Fruit fly (Drosophila melanogaster) whole organism, embryonic: ENCODE data around the gene Dhc36C.
A peak's percentile ranks its signal among the peaks of the same experiment; 100 is the strongest.

ENCODE experiments used
- Bteb2 ChIP-seq: fragments of 200-800 bp; sonication (Bioruptor generic); optimal IDR thresholded peaks from 2 replicates; lab custom pipeline; 2016; ENCODE audit warnings: missing biosample characterization, missing genetic modification characterization
- CG11560 ChIP-seq: fragments of 200-800 bp; sonication (Bioruptor generic); IDR thresholded peaks from 3 replicates; pipeline ENCODE4 v1.3.6; 2022; ENCODE audit warnings: missing biosample characterization, missing genetic modification characterization
- CG12391 ChIP-seq: fragments of 200-800 bp; sonication (Bioruptor generic); optimal IDR thresholded peaks from 3 replicates; lab custom pipeline; 2018; ENCODE audit warnings: missing biosample characterization, mild to moderate bottlenecking, missing genetic modification characterization, moderate library complexity
- CG12659 ChIP-seq: fragments of 200-800 bp; sonication (Bioruptor generic); optimal IDR thresholded peaks from 3 replicates; lab custom pipeline; 2017; ENCODE audit warnings: mild to moderate bottlenecking, missing biosample characterization, missing genetic modification reagents, missing genetic modification characterization
- CG14860 ChIP-seq: fragments of 200-800 bp; sonication (Bioruptor generic); IDR thresholded peaks from 3 replicates; pipeline ENCODE4 v1.3.6; 2022; ENCODE audit warnings: missing biosample characterization, missing genetic modification characterization; ENCODE audit not compliant: partially characterized antibody
- CG15514 ChIP-seq: fragments of 200-800 bp; sonication (Bioruptor generic); optimal IDR thresholded peaks from 3 replicates; lab custom pipeline; 2017; ENCODE audit warnings: missing biosample characterization, missing genetic modification characterization, mild to moderate bottlenecking, moderate library complexity, missing genetic modification reagents
- CG18619 ChIP-seq: fragments of 200-800 bp; sonication (Bioruptor generic); optimal IDR thresholded peaks from 3 replicates; lab custom pipeline; 2017; ENCODE audit warnings: missing biosample characterization, mild to moderate bottlenecking, missing genetic modification characterization
- CG31365 ChIP-seq: fragments of 200-800 bp; sonication (Bioruptor generic); optimal IDR thresholded peaks from 2 replicates; lab custom pipeline; 2018; ENCODE audit warnings: missing biosample characterization, mild to moderate bottlenecking, missing genetic modification characterization
- CG4360 ChIP-seq: fragments of 200-800 bp; sonication (Bioruptor generic); IDR thresholded peaks from 2 replicates; pipeline ENCODE4 v1.3.6; 2022; ENCODE audit warnings: missing biosample characterization, missing genetic modification characterization
- CG43689 ChIP-seq: fragments of 200-800 bp; sonication (Bioruptor generic); IDR thresholded peaks from 2 replicates; pipeline ENCODE4 v1.3.6; 2022; ENCODE audit warnings: missing biosample characterization, missing genetic modification characterization
- CG4707 ChIP-seq: fragments of 200-800 bp; sonication (Bioruptor generic); optimal IDR thresholded peaks from 2 replicates; lab custom pipeline; 2018; ENCODE audit warnings: missing biosample characterization, mild to moderate bottlenecking, missing genetic modification characterization, moderate library complexity
- CG5180 ChIP-seq: fragments of 200-800 bp; sonication (Bioruptor generic); optimal IDR thresholded peaks from 3 replicates; lab custom pipeline; 2017; ENCODE audit warnings: missing biosample characterization, missing genetic modification characterization, mild to moderate bottlenecking, moderate library complexity, missing genetic modification reagents
- CG7745 ChIP-seq: fragments of 200-800 bp; sonication (Bioruptor generic); optimal IDR thresholded peaks from 2 replicates; lab custom pipeline; 2018; ENCODE audit warnings: missing biosample characterization, mild to moderate bottlenecking, missing genetic modification characterization, moderate library complexity
- CG7928 ChIP-seq: fragments of 200-800 bp; sonication (Bioruptor generic); optimal IDR thresholded peaks from 2 replicates; lab custom pipeline; 2017; ENCODE audit warnings: missing biosample characterization, mild to moderate bottlenecking, missing genetic modification characterization
- CG9797 ChIP-seq: fragments of 200-800 bp; sonication (Bioruptor generic); optimal IDR thresholded peaks from 3 replicates; lab custom pipeline; 2018; ENCODE audit warnings: missing biosample characterization, mild to moderate bottlenecking, missing genetic modification characterization
- CG9817 ChIP-seq: fragments of 200-800 bp; sonication (Bioruptor generic); optimal IDR thresholded peaks from 2 replicates; lab custom pipeline; 2018; ENCODE audit warnings: missing biosample characterization, mild to moderate bottlenecking, missing genetic modification characterization, moderate library complexity
- Chrac-16 ChIP-seq: fragments of 200-800 bp; sonication (Bioruptor generic); optimal IDR thresholded peaks from 3 replicates; lab custom pipeline; 2016; ENCODE audit warnings: missing biosample characterization, missing genetic modification characterization
- Dip2 ChIP-seq: fragments of 200-800 bp; sonication (Bioruptor generic); IDR thresholded peaks from 2 replicates; pipeline ENCODE4 v1.3.6; 2022; ENCODE audit warnings: missing biosample characterization, missing genetic modification characterization
- ERR ChIP-seq: fragments of 200-800 bp; sonication (Bioruptor generic); optimal IDR thresholded peaks from 2 replicates; lab custom pipeline; 2016; ENCODE audit warnings: missing biosample characterization, missing genetic modification characterization
- Ets97D ChIP-seq: fragments of 200-800 bp; sonication (Bioruptor generic); optimal IDR thresholded peaks from 3 replicates; lab custom pipeline; 2016; ENCODE audit warnings: missing biosample characterization, missing genetic modification characterization
- Hey ChIP-seq: fragments of 200-800 bp; sonication (Bioruptor generic); optimal IDR thresholded peaks from 3 replicates; lab custom pipeline; 2018; ENCODE audit warnings: missing biosample characterization, mild to moderate bottlenecking, missing genetic modification characterization
- HmgD ChIP-seq: fragments of 200-800 bp; sonication (Bioruptor generic); optimal IDR thresholded peaks from 3 replicates; lab custom pipeline; 2016; ENCODE audit warnings: missing biosample characterization, missing genetic modification characterization
- Med ChIP-seq: fragments of 200-800 bp; sonication (Bioruptor generic); peaks from one replicate; lab custom pipeline; 2016; ENCODE audit warnings: missing biosample characterization, missing genetic modification characterization, mild to moderate bottlenecking, inconsistent platforms, moderate library complexity
- Neu2 ChIP-seq: fragments of 200-800 bp; sonication (Bioruptor generic); optimal IDR thresholded peaks from 3 replicates; lab custom pipeline; 2016; ENCODE audit warnings: missing biosample characterization, missing genetic modification characterization, borderline replicate concordance
- Nf-YA ChIP-seq: fragments of 200-800 bp; sonication (Bioruptor generic); IDR thresholded peaks from 2 replicates; pipeline ENCODE4 v1.3.6; 2022; ENCODE audit warnings: missing biosample characterization, missing genetic modification characterization
- Six4 ChIP-seq: fragments of 200-800 bp; sonication (Bioruptor generic); optimal IDR thresholded peaks from 2 replicates; lab custom pipeline; 2016; ENCODE audit warnings: missing biosample characterization, missing genetic modification characterization
- Sox102F ChIP-seq: fragments of 200-800 bp; sonication (Bioruptor generic); optimal IDR thresholded peaks from 2 replicates; lab custom pipeline; 2018; ENCODE audit warnings: missing biosample characterization, mild to moderate bottlenecking, missing genetic modification characterization, moderate library complexity
- TFAM ChIP-seq: fragments of 200-800 bp; sonication (Bioruptor generic); optimal IDR thresholded peaks from 2 replicates; lab custom pipeline; 2017; ENCODE audit warnings: missing biosample characterization, missing genetic modification characterization, inconsistent platforms
- abd-A ChIP-seq: fragments of 200-800 bp; sonication (Bioruptor generic); optimal IDR thresholded peaks from 3 replicates; lab custom pipeline; 2019; ENCODE audit warnings: missing biosample characterization, mild to moderate bottlenecking, missing genetic modification characterization, moderate library complexity
- bab2 ChIP-seq: fragments of 200-800 bp; sonication (Bioruptor generic); optimal IDR thresholded peaks from 2 replicates; lab custom pipeline; 2016; ENCODE audit warnings: missing biosample characterization, missing genetic modification characterization
- cad ChIP-seq: fragments of >200 bp; optimal IDR thresholded peaks from 2 replicates; lab custom pipeline; 2017; ENCODE audit warnings: missing biosample characterization, missing genetic modification characterization
- dm ChIP-seq: fragments of 200-800 bp; sonication (Bioruptor generic); optimal IDR thresholded peaks from 3 replicates; lab custom pipeline; 2016; ENCODE audit warnings: missing biosample characterization, missing genetic modification characterization
- ewg ChIP-seq: fragments of 200-800 bp; sonication (Bioruptor generic); optimal IDR thresholded peaks from 3 replicates; lab custom pipeline; 2017; ENCODE audit warnings: mild to moderate bottlenecking, missing biosample characterization, missing genetic modification reagents, missing genetic modification characterization
- fd102C ChIP-seq: fragments of 200-800 bp; sonication (Bioruptor generic); optimal IDR thresholded peaks from 2 replicates; lab custom pipeline; 2018; ENCODE audit warnings: missing biosample characterization, mild to moderate bottlenecking, missing genetic modification characterization, moderate library complexity
- ftz-f1 ChIP-seq: fragments of 200-800 bp; sonication (Bioruptor generic); optimal IDR thresholded peaks from 2 replicates; lab custom pipeline; 2016; ENCODE audit warnings: missing biosample characterization, missing genetic modification characterization
- hb ChIP-seq: fragments of 200-800 bp; sonication (Bioruptor generic); IDR thresholded peaks from 3 replicates; pipeline ENCODE4 v1.3.6; 2022; ENCODE audit warnings: missing biosample characterization, missing genetic modification characterization; ENCODE audit not compliant: partially characterized antibody
- jumu ChIP-seq: fragments of 200-800 bp; sonication (Bioruptor generic); optimal IDR thresholded peaks from 3 replicates; lab custom pipeline; 2016; ENCODE audit warnings: missing biosample characterization, missing genetic modification characterization
- kni ChIP-seq: fragments of 200-800 bp; sonication (Bioruptor generic); optimal IDR thresholded peaks from 3 replicates; lab custom pipeline; 2017; ENCODE audit warnings: mild to moderate bottlenecking, missing biosample characterization, missing genetic modification reagents, missing genetic modification characterization
- lilli ChIP-seq: fragments of 200-800 bp; sonication (Bioruptor generic); optimal IDR thresholded peaks from 3 replicates; lab custom pipeline; 2016; ENCODE audit warnings: missing biosample characterization, missing genetic modification characterization
- maf-S ChIP-seq: fragments of 200-800 bp; sonication (Bioruptor generic); optimal IDR thresholded peaks from 2 replicates; lab custom pipeline; 2016; ENCODE audit warnings: missing biosample characterization, missing genetic modification characterization
- nau ChIP-seq: fragments of 200-800 bp; sonication (Bioruptor generic); optimal IDR thresholded peaks from 3 replicates; lab custom pipeline; 2017; ENCODE audit warnings: missing biosample characterization, mild to moderate bottlenecking, missing genetic modification characterization, missing genetic modification reagents
- nmo ChIP-seq: fragments of 200-800 bp; sonication (Bioruptor generic); optimal IDR thresholded peaks from 2 replicates; lab custom pipeline; 2018; ENCODE audit warnings: missing biosample characterization, mild to moderate bottlenecking, missing genetic modification characterization, moderate library complexity
- pho ChIP-seq: fragments of 200-800 bp; sonication (Bioruptor generic); optimal IDR thresholded peaks from 2 replicates; lab custom pipeline; 2016; ENCODE audit warnings: missing biosample characterization, missing genetic modification characterization
- pros ChIP-seq: fragments of 200-800 bp; sonication (Bioruptor generic); optimal IDR thresholded peaks from 3 replicates; lab custom pipeline; 2019; ENCODE audit warnings: missing biosample characterization, mild to moderate bottlenecking, missing genetic modification characterization, moderate library complexity
- sima ChIP-seq: fragments of 200-800 bp; sonication (Bioruptor generic); optimal IDR thresholded peaks from 2 replicates; lab custom pipeline; 2016; ENCODE audit warnings: missing biosample characterization, missing genetic modification characterization
- sisA ChIP-seq: fragments of 200-800 bp; sonication (Bioruptor generic); IDR thresholded peaks from 2 replicates; pipeline ENCODE4 v1.3.6; 2022; ENCODE audit warnings: missing biosample characterization, missing genetic modification characterization
- sr ChIP-seq: fragments of 200-800 bp; sonication (Bioruptor generic); IDR thresholded peaks from 3 replicates; pipeline ENCODE4 v1.3.6; 2022; ENCODE audit warnings: missing biosample characterization, missing genetic modification characterization
- trem ChIP-seq: fragments of 200-800 bp; optimal IDR thresholded peaks from 3 replicates; lab custom pipeline; 2019; ENCODE audit warnings: missing biosample characterization, mild to moderate bottlenecking, missing genetic modification characterization, moderate library complexity
- zen2 ChIP-seq: fragments of 200-800 bp; sonication (Bioruptor generic); IDR thresholded peaks from 3 replicates; pipeline ENCODE4 v1.3.6; 2022; ENCODE audit warnings: missing biosample characterization, missing genetic modification characterization; ENCODE audit not compliant: partially characterized antibody

Gene Dhc36C

DNA sequence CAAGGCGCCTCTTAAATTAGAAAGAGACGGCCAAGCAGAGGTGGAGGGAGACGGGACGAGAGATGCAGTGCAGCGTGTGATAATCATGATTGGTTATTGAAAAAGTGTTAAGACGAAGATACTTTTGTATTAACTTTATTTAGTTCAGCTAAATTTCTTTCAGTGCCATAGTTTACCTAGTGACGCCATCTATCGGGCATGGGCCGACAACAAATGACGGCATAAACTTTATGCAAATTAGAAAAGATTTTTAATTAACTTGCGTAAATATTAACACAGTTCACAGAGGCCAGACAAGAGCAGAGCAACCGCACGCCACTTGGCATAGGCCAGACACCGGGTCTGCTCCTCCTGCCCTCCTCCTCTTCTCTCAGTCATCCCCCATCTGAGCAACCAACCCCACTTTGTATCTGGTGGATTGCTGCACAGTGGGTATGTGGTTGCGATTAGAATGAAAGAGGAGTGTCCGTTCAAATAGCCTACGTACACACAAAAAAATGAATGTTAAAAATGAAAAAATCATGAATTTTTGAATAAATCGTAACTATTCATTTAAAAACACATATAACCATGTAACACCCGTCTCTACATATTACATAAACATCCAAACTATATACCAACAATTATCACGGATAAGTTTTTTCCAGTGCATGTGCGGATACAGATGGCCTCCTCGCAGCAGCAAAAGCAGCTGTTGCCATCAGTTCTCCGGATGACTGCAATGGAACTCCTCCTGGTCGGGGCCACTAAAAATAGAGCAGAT is 35.1 kb upstream of the Dhc36C start (continued):
- TF ChIP-seq CG11560 (tag; lab: Robert Waterston, UW) = peak; percentile 48; the same call in 1 of the 3 replicates
- TF ChIP-seq Sox102F (GFP tag; lab: Kevin White, UChicago) = peak; percentile 90
- TF ChIP-seq Dip2 (GFP tag; lab: Robert Waterston, UW) = no peak
- peak; percentile 50 for TF ChIP-seq HmgD (GFP tag; lab: Kevin White, UChicago)
- TF ChIP-seq Chrac-16 (GFP tag; lab: Kevin White, UChicago) = peak; percentile 72
- peak; percentile 80 for TF ChIP-seq sisA (GFP tag; lab: Robert Waterston, UW)
- TF ChIP-seq Bteb2 = peak; percentile 70
- peak; percentile 70 for TF ChIP-seq CG18619
- peak; percentile 73 for TF ChIP-seq jumu (GFP tag; lab: Kevin White, UChicago)
- TF ChIP-seq ewg = peak; percentile 72
- peak; percentile 91 for TF ChIP-seq nmo
- TF ChIP-seq Med (GFP tag; lab: Kevin White, UChicago) = peak; percentile 93
- TF ChIP-seq CG4360 (GFP tag; lab: Robert Waterston, UW) = peak; percentile 51; the same call in 1 of the 2 replicates
- no peak for TF ChIP-seq kni (GFP tag; lab: Kevin White, UChicago)
- no peak for TF ChIP-seq sr (GFP tag; lab: Robert Waterston, UW)
- no peak for TF ChIP-seq pros (GFP tag; lab: Kevin White, UChicago)
- peak; percentile 56 for TF ChIP-seq maf-S (GFP tag; lab: Kevin White, UChicago)
- TF ChIP-seq CG43689 (GFP tag; lab: Robert Waterston, UW) = no peak
- TF ChIP-seq Neu2 (GFP tag; lab: Kevin White, UChicago) = no peak
- TF ChIP-seq CG12659 (GFP tag; lab: Kevin White, UChicago) = peak; percentile 72
- TF ChIP-seq Six4 = peak; percentile 84
- no peak for TF ChIP-seq Hey (tag; lab: Kevin White, UChicago)
- no peak for TF ChIP-seq zen2 (GFP tag; lab: Robert Waterston, UW)
- peak; percentile 80 for TF ChIP-seq Nf-YA (GFP tag; lab: Robert Waterston, UW)
- TF ChIP-seq pho (GFP tag; lab: Kevin White, UChicago) = peak; percentile 76
- TF ChIP-seq dm (GFP tag; lab: Kevin White, UChicago) = peak; percentile 49
- TF ChIP-seq cad (GFP tag; lab: Kevin White, UChicago) = no peak
- TF ChIP-seq CG7745 (tag; lab: Kevin White, UChicago) = no peak
- TF ChIP-seq bab2 (GFP tag; lab: Kevin White, UChicago) = peak; percentile 78
- peak; percentile 77 for TF ChIP-seq abd-A (tag; lab: Kevin White, UChicago)
- TF ChIP-seq CG12391 (tag; lab: Kevin White, UChicago) = no peak
- no peak for TF ChIP-seq fd102C (GFP tag; lab: Kevin White, UChicago)
- no peak for TF ChIP-seq CG14860 (GFP tag; lab: Robert Waterston, UW)
- TF ChIP-seq ftz-f1 (GFP tag; lab: Kevin White, UChicago) = no peak
- TF ChIP-seq CG5180 = peak; percentile 64
- peak; percentile 4 for TF ChIP-seq TFAM (GFP tag; lab: Kevin White, UChicago)
- TF ChIP-seq trem (tag; lab: Kevin White, UChicago) = peak; percentile 62
- peak; percentile 97 for TF ChIP-seq nau (GFP tag; lab: Kevin White, UChicago)
- peak; percentile 17 for TF ChIP-seq CG31365 (tag; lab: Kevin White, UChicago)
- TF ChIP-seq CG15514 = peak; percentile 54
- TF ChIP-seq CG9817 (tag; lab: Kevin White, UChicago) = peak; percentile 70
- peak; percentile 65 for TF ChIP-seq sima (GFP tag; lab: Kevin White, UChicago)
- peak; percentile 61 for TF ChIP-seq ERR (GFP tag; lab: Kevin White, UChicago)
- peak; percentile 76 for TF ChIP-seq lilli (GFP tag; lab: Kevin White, UChicago)
- no peak for TF ChIP-seq CG9797
- TF ChIP-seq CG4707 (GFP tag; lab: Kevin White, UChicago) = peak; percentile 76
- TF ChIP-seq Ets97D (GFP tag; lab: Kevin White, UChicago) = peak; percentile 59
- TF ChIP-seq CG7928 (GFP tag; lab: Kevin White, UChicago) = peak; percentile 25
- no peak for TF ChIP-seq hb (GFP tag; lab: Robert Waterston, UW)
